Worm (Caenorhabditis elegans) whole organism, L4/young adult: ENCODE data around the gene B0554.1.

ENCODE experiments used
- W03F9.2 ChIP-seq: fragments of 150-350 bp; optimal IDR thresholded peaks from 2 replicates; lab custom pipeline; 2014; ENCODE audit warnings: missing biosample characterization, missing genetic modification characterization
- dao-5 ChIP-seq: sonication (generic microtip); optimal IDR thresholded peaks from 2 replicates; lab custom pipeline; 2016; ENCODE audit warnings: missing genotype, missing genetic modification characterization, moderate library complexity, missing compliant biosample characterization
- him-1 ChIP-seq: sonication (generic microtip); optimal IDR thresholded peaks from 2 replicates; lab custom pipeline; 2016; ENCODE audit warnings: missing genotype, missing genetic modification reagents, missing genetic modification characterization, missing compliant biosample characterization

ce11 chrV:404210-404669 lies 34.0 kb upstream of the B0554.1 start, which contains the start of gene nhr-252:
- TF ChIP-seq W03F9.2 (tag; lab: Kevin White, UChicago) (no peak), him-1 (tag; lab: Kevin White, UChicago) (no peak), dao-5 (tag; lab: Kevin White, UChicago) (no peak)
